Worm (Caenorhabditis elegans): ENCODE data around the gene marc-1.

Gene marc-1

DNA sequence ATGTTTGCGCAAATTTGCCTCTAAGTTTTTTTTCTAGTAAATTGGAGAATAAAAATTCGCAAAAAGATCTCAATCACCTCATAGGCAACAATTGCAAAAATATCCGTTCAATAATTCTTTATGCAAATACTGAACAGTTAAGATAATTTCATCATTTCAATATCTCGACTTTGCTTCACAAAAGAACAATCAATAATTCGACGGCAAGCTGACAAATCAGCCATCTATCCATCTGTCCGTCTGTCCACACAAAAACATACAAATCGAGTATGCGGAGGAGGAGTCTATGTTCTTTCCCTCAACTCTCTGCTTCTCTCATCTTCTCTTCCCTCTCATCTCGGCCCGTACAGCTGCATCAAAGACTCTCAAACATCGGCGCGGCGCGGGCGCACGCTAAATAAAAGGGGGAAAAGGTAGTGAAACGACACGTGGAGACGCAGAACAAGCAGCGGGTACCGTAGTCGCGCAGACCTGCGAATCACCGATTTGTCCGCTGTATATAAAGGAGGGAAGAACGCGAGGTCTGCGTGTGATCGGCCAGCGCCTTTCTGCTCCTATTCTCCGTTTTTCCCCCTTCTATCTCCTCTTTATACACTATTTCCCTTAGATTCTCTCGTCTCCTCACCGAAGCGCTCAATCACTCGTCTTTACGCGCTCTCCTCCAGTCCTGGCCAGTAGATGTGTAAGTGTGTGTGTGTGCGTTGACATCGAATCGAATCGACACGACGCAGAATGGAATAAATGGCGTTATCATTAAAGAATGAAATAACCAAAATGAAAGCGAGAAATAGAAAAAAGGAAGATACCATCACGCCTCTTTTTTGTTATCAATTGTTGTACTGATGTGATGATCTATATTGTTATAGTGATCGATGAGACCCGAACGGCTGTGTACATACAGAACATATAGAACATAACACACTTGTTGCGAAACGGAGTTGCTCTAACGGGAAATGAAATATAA lies 8.5 kb upstream of the marc-1 start (continued):
- TF ChIP-seq php-3 (GFP tag; IDR thresholded peaks at IDR 0.05) (peak; percentile 47; the same call in 1 of the 2 replicates), lin-13 (GFP tag; optimal IDR thresholded peaks at IDR 0.05) (peak; percentile 83), ama-1 (optimal IDR thresholded peaks at IDR 0.05) (peak; percentile 100), pha-4 (GFP tag; IDR thresholded peaks at IDR 0.05) (peak; percentile 83), pha-4 (tag; optimal IDR thresholded peaks at IDR 0.05) (peak; percentile 70), nhr-25 (tag; optimal IDR thresholded peaks at IDR 0.05; ENCODE audit: borderline replicate concordance, insufficient read depth) (peak; percentile 95), R02D3.7 (tag; optimal IDR thresholded peaks at IDR 0.05) (peak; percentile 19), mxl-2 (GFP tag; conservative IDR thresholded peaks at IDR 0.05) (0 out of 2 replicates have a peak, but pooled peaks have one; percentile 61), Y75B8A.6 (GFP tag; IDR thresholded peaks at IDR 0.05) (no peak; the same call in 1 of the 2 replicates), dmd-9 (GFP tag; IDR thresholded peaks at IDR 0.05) (peak; percentile 64; the same call in 1 of the 2 replicates), daf-19 (GFP tag; conservative IDR thresholded peaks at IDR 0.05) (peak; percentile 61; the same call in 1 of the 2 replicates), tag-97 (GFP tag; IDR thresholded peaks at IDR 0.05) (no peak), Y5F2A.4 (GFP tag; optimal IDR thresholded peaks at IDR 0.05) (peak; percentile 4), lir-3 (tag; optimal IDR thresholded peaks at IDR 0.05) (no peak), madf-5 (GFP tag; IDR thresholded peaks at IDR 0.05) (0 out of 4 replicates have a peak, but pooled peaks of 1 of the 2 experiments have one; percentile 1), ces-1 (GFP tag; optimal IDR thresholded peaks at IDR 0.05) (peak; percentile 41), egl-27 (tag; optimal IDR thresholded peaks at IDR 0.05) (no peak), spr-3 (GFP tag; optimal IDR thresholded peaks at IDR 0.05) (peak; percentile 6), arid-1 (GFP tag; conservative IDR thresholded peaks at IDR 0.05) (no peak), F10B5.3 (tag; optimal IDR thresholded peaks at IDR 0.05) (peak; percentile 65), dmd-6 (GFP tag; IDR thresholded peaks at IDR 0.05) (peak; percentile 93), dpl-1 (GFP tag; optimal IDR thresholded peaks at IDR 0.05) (peak; percentile 64), snpc-1.2 (GFP tag; IDR thresholded peaks at IDR 0.05) (no peak), F37D6.2 (tag; optimal IDR thresholded peaks at IDR 0.05) (peak; percentile 90), lim-7 (GFP tag; IDR thresholded peaks at IDR 0.05) (peak; percentile 40; the same call in 1 of the 2 replicates), zfp-3 (GFP tag; conservative IDR thresholded peaks at IDR 0.05) (peak; percentile 73; the same call in 1 of the 2 replicates), ceh-20 (GFP tag; IDR thresholded peaks at IDR 0.05) (peak; percentile 87), rbr-2 (tag; optimal IDR thresholded peaks at IDR 0.05) (peak; percentile 97), ZK546.5 (tag; optimal IDR thresholded peaks at IDR 0.05) (peak in 1 of 2 experiments; percentile 88), spr-1 (tag; optimal IDR thresholded peaks at IDR 0.05) (peak; percentile 89), T20F7.1 (GFP tag; optimal IDR thresholded peaks at IDR 0.05) (peak; percentile 82), snpc-4 (tag; optimal IDR thresholded peaks at IDR 0.05) (no peak), nhr-111 (GFP tag; optimal IDR thresholded peaks at IDR 0.05) (no peak), unc-130 (GFP tag; optimal IDR thresholded peaks at IDR 0.05) (no peak), nhr-28 (tag; optimal IDR thresholded peaks at IDR 0.05) (peak; percentile 95), sdz-12 (GFP tag; optimal IDR thresholded peaks at IDR 0.05) (peak; percentile 87), daf-12 (tag; optimal IDR thresholded peaks at IDR 0.05) (no peak), nhr-41 (GFP tag; IDR thresholded peaks at IDR 0.05) (no peak), hif-1 (tag; optimal IDR thresholded peaks at IDR 0.05) (peak; percentile 61 to 93), F26F4.8 (GFP tag; conservative IDR thresholded peaks at IDR 0.05) (no peak), mes-2 (tag; optimal IDR thresholded peaks at IDR 0.05; ENCODE audit: poor library complexity, severe bottlenecking) (peak; percentile 63), ztf-11 (tag; optimal IDR thresholded peaks at IDR 0.05) (no peak), zfp-2 (tag; optimal IDR thresholded peaks at IDR 0.05) (peak; percentile 77), madf-9 (GFP tag; conservative IDR thresholded peaks at IDR 0.05) (peak; percentile 70), hmg-1.1 (GFP tag; IDR thresholded peaks at IDR 0.05) (peak; percentile 93), nhr-48 (tag; optimal IDR thresholded peaks at IDR 0.05) (peak; percentile 90), daf-16 (GFP tag; optimal IDR thresholded peaks at IDR 0.05) (peak; percentile 41 to 55), daf-16 (tag; optimal IDR thresholded peaks at IDR 0.05) (peak; percentile 83)

Data from whole organism, L4 larva.